Worm (Caenorhabditis elegans): ENCODE measurements around the gene F14H3.4.

F14H3.4 gene

DNA sequence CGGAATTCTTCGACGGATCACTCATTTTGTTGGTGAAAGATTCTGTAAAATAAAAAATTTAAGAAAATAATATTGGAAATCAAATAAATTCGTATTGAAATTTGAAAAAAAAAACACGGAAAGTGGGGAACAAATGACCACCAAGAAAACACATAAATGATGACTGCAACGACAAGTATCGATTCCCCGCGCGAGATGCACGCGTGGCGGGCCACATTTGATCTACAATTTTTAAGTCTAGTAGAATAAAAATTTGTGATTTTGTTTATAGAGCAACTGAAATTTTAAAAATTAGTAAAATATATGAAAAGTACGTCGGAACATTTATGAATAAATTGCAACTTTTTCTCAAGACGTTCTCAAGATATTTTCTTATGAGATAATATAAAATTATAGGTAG lies at the start of gene F14H3.4:
F14H3.4 (minus strand) TSS at position 42 of the 400 bp plus-strand sequence.
- TF ChIP-seq unc-55 (GFP tag; optimal IDR thresholded peaks at IDR 0.05) (no peak), ama-1 (optimal IDR thresholded peaks at IDR 0.05) (no peak), eyg-1 (tag; optimal IDR thresholded peaks at IDR 0.05) (no peak), ceh-30 (tag; optimal IDR thresholded peaks at IDR 0.05) (no peak), madf-2 (tag; optimal IDR thresholded peaks at IDR 0.05) (no peak), ceh-31 (tag; optimal IDR thresholded peaks at IDR 0.05) (no peak), hlh-8 (tag; optimal IDR thresholded peaks at IDR 0.05) (no peak), ztf-16 (tag; optimal IDR thresholded peaks at IDR 0.05) (no peak), ceh-24 (tag; optimal IDR thresholded peaks at IDR 0.05) (no peak), sdc-2 (tag; optimal IDR thresholded peaks at IDR 0.05) (no peak), sox-4 (tag; optimal IDR thresholded peaks at IDR 0.05) (no peak)

DNA sequence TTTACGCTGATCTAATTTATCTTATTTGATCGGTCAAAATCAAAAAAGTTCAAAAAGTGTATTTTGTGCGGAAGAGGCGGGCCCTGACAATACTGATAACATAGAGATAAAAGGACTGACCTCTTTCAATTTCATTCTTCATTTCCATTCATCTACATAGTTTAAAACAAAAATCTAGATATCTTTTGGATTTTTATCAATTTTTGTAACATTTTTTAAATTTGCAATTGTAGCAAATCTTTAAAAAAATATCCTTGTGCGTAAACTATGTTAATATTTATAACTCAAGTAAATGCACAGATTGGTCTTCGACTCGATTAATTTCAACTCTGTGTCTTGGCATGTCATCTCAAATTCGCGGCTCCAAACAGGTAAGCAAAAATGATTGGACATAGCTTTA lies 48.7 kb upstream of the F14H3.4 start, which contains the start of gene argk-1:
argk-1 (plus strand) TSS at position 301 of the 400 bp plus-strand sequence.
- no peak for TF ChIP-seq unc-3 (GFP tag; conservative IDR thresholded peaks at IDR 0.05)
- no peak for TF ChIP-seq unc-3 (tag; optimal IDR thresholded peaks at IDR 0.05)
- no peak for TF ChIP-seq sdc-2 (tag; optimal IDR thresholded peaks at IDR 0.05)
- TF ChIP-seq fax-1 (tag; optimal IDR thresholded peaks at IDR 0.05): no peak
- TF ChIP-seq dve-1 (tag; optimal IDR thresholded peaks at IDR 0.05): no peak
- no peak for TF ChIP-seq nfya-1 (tag; optimal IDR thresholded peaks at IDR 0.05)
- no peak for TF ChIP-seq che-1 (tag; optimal IDR thresholded peaks at IDR 0.05)
- TF ChIP-seq pag-3 (tag; optimal IDR thresholded peaks at IDR 0.05; ENCODE audit: borderline replicate concordance): no peak
- TF ChIP-seq pha-2 (tag; optimal IDR thresholded peaks at IDR 0.05): no peak
- TF ChIP-seq K09A11.1 (tag; optimal IDR thresholded peaks at IDR 0.05; ENCODE audit: insufficient read depth): no peak
- TF ChIP-seq pros-1 (tag; optimal IDR thresholded peaks at IDR 0.05): no peak
- no peak for TF ChIP-seq elt-4 (tag; optimal IDR thresholded peaks at IDR 0.05)
- no peak for TF ChIP-seq ama-1 (optimal IDR thresholded peaks at IDR 0.05)
- no peak for TF ChIP-seq eyg-1 (tag; optimal IDR thresholded peaks at IDR 0.05)
- no peak for TF ChIP-seq tbx-7 (tag; optimal IDR thresholded peaks at IDR 0.05)
- TF ChIP-seq ceh-24 (tag; optimal IDR thresholded peaks at IDR 0.05): no peak
- TF ChIP-seq C38D4.7 (GFP tag; optimal IDR thresholded peaks at IDR 0.05): no peak
- no peak for TF ChIP-seq ceh-31 (tag; optimal IDR thresholded peaks at IDR 0.05)
- TF ChIP-seq tbx-2 (tag; optimal IDR thresholded peaks at IDR 0.05): no peak

DNA sequence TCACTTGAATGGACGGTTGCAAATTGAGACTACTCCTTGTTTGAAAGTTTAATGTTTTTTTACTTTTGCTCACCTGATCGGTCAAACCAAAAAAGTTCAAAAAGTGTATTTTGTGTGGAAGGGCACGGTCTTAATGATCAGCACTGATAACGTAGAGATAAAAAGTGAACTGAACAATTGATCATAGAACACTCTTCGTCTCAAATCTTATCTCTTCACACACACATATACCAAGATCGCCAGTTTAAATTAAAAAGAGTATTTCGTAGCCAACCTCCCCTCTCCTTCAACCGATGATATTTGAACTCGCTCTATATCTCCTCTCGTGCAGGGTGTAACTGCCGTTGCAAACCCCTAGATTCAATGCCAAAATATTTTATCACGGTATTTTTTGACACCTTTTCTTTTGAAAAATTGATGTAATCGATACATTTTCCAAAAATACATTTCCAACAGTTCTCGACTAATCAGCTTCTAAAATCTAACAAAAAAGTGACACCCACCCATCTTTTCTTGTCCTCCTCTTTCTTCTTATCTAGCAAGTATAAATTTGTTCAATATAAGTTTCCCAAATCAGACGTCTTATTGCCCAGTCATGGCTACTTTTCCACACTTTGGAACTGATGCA lies 45.3 kb upstream of the F14H3.4 start, which contains the start of gene cth-1:
cth-1 (plus strand) TSS at position 578 of the 628 bp plus-strand sequence.
- TF ChIP-seq mec-3 (tag; optimal IDR thresholded peaks at IDR 0.05; ENCODE audit: borderline replicate concordance) (no peak), elt-2 (tag; optimal IDR thresholded peaks at IDR 0.05) (peak; percentile 55)

DNA sequence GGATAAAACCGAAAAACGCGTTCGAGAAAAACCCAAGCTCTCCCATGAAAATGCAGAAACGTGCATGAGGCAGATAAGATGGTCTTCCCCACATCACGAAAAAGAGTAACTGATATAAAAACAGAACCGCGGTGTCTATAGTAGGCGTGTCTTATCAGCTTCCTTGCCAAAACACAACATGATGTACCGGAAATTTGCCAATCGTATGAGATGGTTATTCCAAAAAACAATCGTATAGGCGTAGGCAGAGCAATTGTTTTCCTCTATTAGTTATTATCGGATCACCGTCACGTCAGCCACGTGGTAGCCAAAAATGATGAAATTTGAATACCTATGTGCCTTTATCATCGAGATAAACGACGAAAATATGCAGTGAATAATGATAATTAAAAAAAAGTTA lies 44.6 kb upstream of the F14H3.4 start, which contains the start of gene str-7:
str-7 (minus strand) TSS at position 101 of the 400 bp plus-strand sequence.
- TF ChIP-seq elt-2 (tag; optimal IDR thresholded peaks at IDR 0.05) (peak; percentile 50), gmeb-2 (tag; optimal IDR thresholded peaks at IDR 0.05) (no peak)

DNA sequence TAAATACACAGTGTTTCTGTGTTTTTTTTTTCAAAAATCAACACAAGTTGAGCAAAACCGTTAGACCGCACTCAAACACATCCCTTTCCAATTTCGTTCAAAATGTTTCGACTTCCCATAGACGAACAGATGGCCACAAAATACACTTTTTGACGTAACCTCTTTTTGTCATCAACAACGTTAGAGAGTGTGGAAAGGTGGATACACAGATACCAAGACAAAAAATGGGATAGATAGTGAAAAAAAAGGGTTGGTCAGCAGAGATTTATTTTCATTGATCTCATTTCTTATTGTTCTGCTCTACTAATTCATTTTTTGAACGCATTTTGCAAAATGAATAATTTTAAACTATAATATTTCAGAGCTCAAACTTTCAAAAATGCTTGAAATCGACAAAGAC lies 40.0 kb upstream of the F14H3.4 start:
- TF ChIP-seq C08G9.2 (tag; optimal IDR thresholded peaks at IDR 0.05) (no peak), rnt-1 (tag; optimal IDR thresholded peaks at IDR 0.05) (no peak), T23F11.4 (GFP tag; optimal IDR thresholded peaks at IDR 0.05) (no peak), ceh-14 (tag; optimal IDR thresholded peaks at IDR 0.05) (no peak), syd-9 (tag; optimal IDR thresholded peaks at IDR 0.05) (no peak), nfya-1 (tag; optimal IDR thresholded peaks at IDR 0.05) (no peak), sox-4 (tag; optimal IDR thresholded peaks at IDR 0.05) (no peak), F13H6.1 (tag; optimal IDR thresholded peaks at IDR 0.05) (no peak), unc-42 (tag; optimal IDR thresholded peaks at IDR 0.05) (no peak), hlh-15 (tag; optimal IDR thresholded peaks at IDR 0.05) (no peak), lin-11 (tag; optimal IDR thresholded peaks at IDR 0.05) (no peak), pag-3 (tag; optimal IDR thresholded peaks at IDR 0.05; ENCODE audit: borderline replicate concordance) (no peak), elt-2 (tag; optimal IDR thresholded peaks at IDR 0.05) (no peak), sox-2 (GFP tag; IDR thresholded peaks at IDR 0.05) (no peak), ceh-48 (tag; optimal IDR thresholded peaks at IDR 0.05) (no peak)

Data from whole organism, late embryonic.